Worm (Caenorhabditis elegans) whole organism, young adult: ENCODE results near the gene dph-2.
A peak's percentile ranks its signal among the peaks of the same experiment; 100 is the strongest.

ENCODE experiments used
- B0019.2 ChIP-seq: fragments of 200-800 bp; sonication (Bioruptor generic); conservative IDR thresholded peaks from 2 replicates; pipeline ENCODE4 v1.3.6; 2022; ENCODE audit warnings: missing genetic modification reagents, missing genetic modification characterization, missing compliant biosample characterization
- F10E7.11 ChIP-seq: sonication (generic microtip); optimal IDR thresholded peaks from 2 replicates; lab custom pipeline; 2017; ENCODE audit warnings: mild to moderate bottlenecking, missing genetic modification characterization, moderate library complexity, missing compliant biosample characterization
- F22D6.2 ChIP-seq: sonication (generic microtip); optimal IDR thresholded peaks from 2 replicates; lab custom pipeline; 2016; ENCODE audit warnings: mild to moderate bottlenecking, missing genetic modification characterization, missing compliant biosample characterization
- F33H1.4 ChIP-seq: fragments of 200-800 bp; sonication (Bioruptor generic); IDR thresholded peaks from 2 replicates; pipeline ENCODE4 v1.3.6; 2022; ENCODE audit warnings: missing genetic modification reagents, missing genetic modification characterization, missing compliant biosample characterization
- F39B2.1 ChIP-seq: fragments of 200-800 bp; sonication (Bioruptor generic); IDR thresholded peaks from 2 replicates; pipeline ENCODE4 v1.3.6; 2022; ENCODE audit warnings: missing genetic modification reagents, missing genetic modification characterization, missing compliant biosample characterization
- F57C9.4 ChIP-seq: sonication (generic microtip); optimal IDR thresholded peaks from 2 replicates; lab custom pipeline; 2017; ENCODE audit warnings: mild to moderate bottlenecking, missing genetic modification characterization, missing compliant biosample characterization
- Y56A3A.18 ChIP-seq: fragments of 200-800 bp; sonication (Bioruptor generic); IDR thresholded peaks from 2 replicates; pipeline ENCODE4 v1.3.6; 2022; ENCODE audit warnings: missing genetic modification reagents, missing genetic modification characterization, missing compliant biosample characterization
- Y95B8A.8 ChIP-seq: fragments of 200-800 bp; sonication (Bioruptor generic); IDR thresholded peaks from 2 replicates; pipeline ENCODE4 v1.3.6; 2022; ENCODE audit warnings: missing genetic modification reagents, missing genetic modification characterization, missing compliant biosample characterization
- ZK185.1 ChIP-seq: sonication (generic microtip); optimal IDR thresholded peaks from 2 replicates; lab custom pipeline; 2016; ENCODE audit warnings: mild to moderate bottlenecking, missing genetic modification characterization, missing compliant biosample characterization; ENCODE audit not compliant: poor library complexity, severe bottlenecking
- ama-1 ChIP-seq, 3 experiments: fragments of 150-350 bp in 1 of 3; sonication (generic microtip) in 2 of 3; optimal IDR thresholded peaks; 2 replicates each; lab custom pipeline; 2014 to 2018; ENCODE audit warnings: missing biosample characterization in 2 of 3, missing genetic modification characterization in 2 of 3, missing genetic modification reagents in 2 of 3
- atf-7 ChIP-seq: sonication (generic microtip); optimal IDR thresholded peaks from 2 replicates; lab custom pipeline; 2017; ENCODE audit warnings: mild to moderate bottlenecking, missing genetic modification characterization, missing compliant biosample characterization
- bed-2 ChIP-seq: fragments of 200-800 bp; sonication (Bioruptor generic); IDR thresholded peaks from 2 replicates; pipeline ENCODE4 v1.3.6; 2022; ENCODE audit warnings: missing genetic modification reagents, missing genetic modification characterization, missing compliant biosample characterization
- ceh-79 ChIP-seq: sonication (generic microtip); optimal IDR thresholded peaks from 2 replicates; lab custom pipeline; 2017; ENCODE audit warnings: mild to moderate bottlenecking, missing genetic modification characterization, missing compliant biosample characterization
- dox-1 ChIP-seq: fragments of 200-800 bp; sonication (Bioruptor generic); IDR thresholded peaks from 2 replicates; pipeline ENCODE4 v1.3.6; 2022; ENCODE audit warnings: missing genetic modification reagents, missing genetic modification characterization, missing compliant biosample characterization
- dpff-1 ChIP-seq: sonication (generic microtip); optimal IDR thresholded peaks from 2 replicates; lab custom pipeline; 2017; ENCODE audit warnings: mild to moderate bottlenecking, missing genetic modification characterization, missing compliant biosample characterization
- egrh-3 ChIP-seq: fragments of 200-800 bp; sonication (Bioruptor generic); IDR thresholded peaks from 2 replicates; pipeline ENCODE4 v1.3.6; 2022; ENCODE audit warnings: missing genetic modification reagents, missing genetic modification characterization, missing compliant biosample characterization
- hlh-26 ChIP-seq: fragments of 200-800 bp; sonication (Bioruptor generic); conservative IDR thresholded peaks from 2 replicates; pipeline ENCODE4 v1.3.6; 2022; ENCODE audit warnings: missing genetic modification reagents, missing genetic modification characterization, missing compliant biosample characterization
- hmg-1.2 ChIP-seq: fragments of 200-800 bp; sonication (Bioruptor generic); IDR thresholded peaks from 2 replicates; pipeline ENCODE4 v1.3.6; 2022; ENCODE audit warnings: missing genetic modification reagents, missing genetic modification characterization, missing compliant biosample characterization
- let-607 ChIP-seq, 2 experiments: fragments of 200-800 bp in 1 of 2; sonication (Bioruptor generic) in 1 of 2; sonication (generic microtip) in 1 of 2; optimal IDR thresholded peaks; 2 replicates each; lab custom pipeline; 2016 to 2018; ENCODE audit warnings: mild to moderate bottlenecking in 2 of 2, missing compliant biosample characterization in 2 of 2, missing genetic modification characterization in 2 of 2, moderate library complexity in 2 of 2, missing genotype in 1 of 2
- lin-26 ChIP-seq: fragments of 200-800 bp; sonication (Bioruptor generic); IDR thresholded peaks from 2 replicates; pipeline ENCODE4 v1.3.6; 2022; ENCODE audit warnings: missing genetic modification reagents, missing genetic modification characterization, missing compliant biosample characterization
- lin-40 ChIP-seq: sonication (generic microtip); optimal IDR thresholded peaks from 2 replicates; lab custom pipeline; 2016; ENCODE audit warnings: missing genetic modification characterization, mild to moderate bottlenecking, missing compliant biosample characterization, missing genotype, missing genetic modification reagents
- lsl-1 ChIP-seq: fragments of 200-800 bp; sonication (Bioruptor generic); optimal IDR thresholded peaks from 2 replicates; lab custom pipeline; 2018; ENCODE audit warnings: mild to moderate bottlenecking, missing genetic modification characterization, moderate library complexity, missing compliant biosample characterization
- lsy-27 ChIP-seq: sonication (generic microtip); optimal IDR thresholded peaks from 2 replicates; lab custom pipeline; 2017; ENCODE audit warnings: missing genetic modification characterization, mild to moderate bottlenecking, missing compliant biosample characterization, antibody characterized with exemption, missing genotype, borderline replicate concordance; ENCODE audit not compliant: insufficient read depth
- madf-6 ChIP-seq: fragments of 200-800 bp; sonication (Bioruptor generic); IDR thresholded peaks from 2 replicates; pipeline ENCODE4 v1.3.6; 2022; ENCODE audit warnings: missing genetic modification reagents, missing genetic modification characterization, missing compliant biosample characterization
- mcd-1 ChIP-seq: fragments of 200-800 bp; sonication (Bioruptor generic); IDR thresholded peaks from 2 replicates; pipeline ENCODE4 v1.3.6; 2022; ENCODE audit warnings: missing genetic modification reagents, missing genetic modification characterization, missing compliant biosample characterization
- mel-28 ChIP-seq: sonication (generic microtip); optimal IDR thresholded peaks from 2 replicates; lab custom pipeline; 2016; ENCODE audit warnings: borderline replicate concordance, mild to moderate bottlenecking, missing genetic modification characterization, missing compliant biosample characterization
- mes-4 ChIP-seq: sonication (generic microtip); optimal IDR thresholded peaks from 2 replicates; lab custom pipeline; 2016; ENCODE audit warnings: missing genotype, missing genetic modification characterization, missing compliant biosample characterization
- nhr-27 ChIP-seq: fragments of 200-800 bp; sonication (Bioruptor generic); optimal IDR thresholded peaks from 2 replicates; lab custom pipeline; 2018; ENCODE audit warnings: mild to moderate bottlenecking, missing genetic modification characterization, moderate library complexity, missing compliant biosample characterization
- nhr-80 ChIP-seq: sonication (generic microtip); optimal IDR thresholded peaks from 2 replicates; lab custom pipeline; 2016; ENCODE audit warnings: missing genetic modification characterization, missing compliant biosample characterization
- pbrm-1 ChIP-seq: fragments of 200-800 bp; sonication (Bioruptor generic); IDR thresholded peaks from 2 replicates; pipeline ENCODE4 v1.3.6; 2022; ENCODE audit warnings: missing genetic modification reagents, missing genetic modification characterization, missing compliant biosample characterization
- rcor-1 ChIP-seq: fragments of 200-800 bp; sonication (Bioruptor generic); IDR thresholded peaks from 2 replicates; pipeline ENCODE4 v1.3.6; 2022; ENCODE audit warnings: missing genetic modification reagents, missing genetic modification characterization, missing compliant biosample characterization
- rec-8 ChIP-seq, 2 experiments: sonication (generic microtip); optimal IDR thresholded peaks; 2 replicates each; lab custom pipeline; 2016; ENCODE audit warnings: mild to moderate bottlenecking in 2 of 2, missing genetic modification characterization in 2 of 2, missing genetic modification reagents in 2 of 2, missing genotype in 2 of 2, missing biosample characterization in 1 of 2, missing compliant biosample characterization in 1 of 2, moderate library complexity in 1 of 2
- sdz-38 ChIP-seq: sonication (generic microtip); optimal IDR thresholded peaks from 2 replicates; lab custom pipeline; 2016; ENCODE audit warnings: missing genotype, missing genetic modification characterization, missing compliant biosample characterization
- snpc-1.1 ChIP-seq: sonication (generic microtip); optimal IDR thresholded peaks from 2 replicates; lab custom pipeline; 2017; ENCODE audit warnings: missing genetic modification characterization, mild to moderate bottlenecking, missing compliant biosample characterization, antibody characterized with exemption, moderate library complexity, missing genotype, missing genetic modification reagents; ENCODE audit not compliant: insufficient read depth
- snpc-3.4 ChIP-seq: sonication (generic microtip); optimal IDR thresholded peaks from 2 replicates; lab custom pipeline; 2017; ENCODE audit warnings: missing genetic modification characterization, mild to moderate bottlenecking, missing compliant biosample characterization, antibody characterized with exemption, moderate library complexity, missing genotype, missing genetic modification reagents
- somi-1 ChIP-seq: fragments of 200-800 bp; sonication (Bioruptor generic); optimal IDR thresholded peaks from 2 replicates; lab custom pipeline; 2018; ENCODE audit warnings: mild to moderate bottlenecking, missing genetic modification characterization, missing compliant biosample characterization
- sptf-2 ChIP-seq: fragments of 200-800 bp; sonication (Bioruptor generic); optimal IDR thresholded peaks from 2 replicates; lab custom pipeline; 2018; ENCODE audit warnings: mild to moderate bottlenecking, missing genetic modification characterization, missing compliant biosample characterization
- tbp1 ChIP-seq: fragments of 200-800 bp; sonication (Bioruptor generic); optimal IDR thresholded peaks from 2 replicates; lab custom pipeline; 2018; ENCODE audit warnings: mild to moderate bottlenecking, missing genetic modification characterization, missing compliant biosample characterization
- zfh-2 ChIP-seq: fragments of 200-800 bp; sonication (Bioruptor generic); conservative IDR thresholded peaks from 2 replicates; pipeline ENCODE4 v1.3.6; 2022; ENCODE audit warnings: missing genetic modification reagents, missing genetic modification characterization, missing compliant biosample characterization

Gene dph-2

ce11 chrII:10703594-10704384 is 10.3 kb downstream of the dph-2 start, which contains the start of gene col-79:
TSS of gene col-79 (plus strand) at chrII:10703613.
- TF ChIP-seq atf-7 (tag; lab: Kevin White, UChicago): no peak
- TF ChIP-seq F10E7.11 (tag; lab: Kevin White, UChicago): no peak
- TF ChIP-seq rcor-1: no peak
- TF ChIP-seq mcd-1 (GFP tag; lab: Robert Waterston, UW): 0 out of 2 replicates have a peak, but pooled peaks have one; percentile 13
- no peak for TF ChIP-seq dpff-1
- peak; percentile 88 for TF ChIP-seq zfh-2 (GFP tag; lab: Robert Waterston, UW)
- no peak for TF ChIP-seq sptf-2
- TF ChIP-seq egrh-3 (GFP tag; lab: Robert Waterston, UW): peak; percentile 68; the same call in 1 of the 2 replicates
- peak; percentile 13; the same call in 1 of the 2 replicates for TF ChIP-seq pbrm-1 (GFP tag; lab: Robert Waterston, UW)
- no peak for TF ChIP-seq ceh-79 (tag; lab: Kevin White, UChicago)

- TF ChIP-seq mel-28 (tag; lab: Kevin White, UChicago): no peak
- no peak for TF ChIP-seq hlh-26
- no peak for TF ChIP-seq lin-40 (tag; lab: Kevin White, UChicago)
- no peak for TF ChIP-seq lsl-1 (GFP tag; lab: Kevin White, UChicago)
- no peak for TF ChIP-seq ama-1 (optimal IDR thresholded peaks at IDR 0.05; lab: Kevin White, UChicago)
- no peak for TF ChIP-seq ama-1 (GFP tag; optimal IDR thresholded peaks at IDR 0.05; lab: Kevin White, UChicago)
- TF ChIP-seq mcd-1 (GFP tag; lab: Robert Waterston, UW): no peak
- no peak for TF ChIP-seq dox-1 (GFP tag; lab: Robert Waterston, UW)
- no peak for TF ChIP-seq mes-4 (tag; lab: Kevin White, UChicago)
- TF ChIP-seq rec-8 (tag; optimal IDR thresholded peaks at IDR 0.05; lab: Kevin White, UChicago): no peak
- no peak for TF ChIP-seq let-607 (tag; optimal IDR thresholded peaks at IDR 0.05; lab: Kevin White, UChicago)
- TF ChIP-seq lin-26 (GFP tag; lab: Robert Waterston, UW): no peak
- no peak for TF ChIP-seq ZK185.1 (tag; lab: Kevin White, UChicago)
- no peak for TF ChIP-seq F22D6.2 (tag; lab: Kevin White, UChicago)
- no peak for TF ChIP-seq madf-6 (GFP tag; lab: Robert Waterston, UW)
- no peak for TF ChIP-seq F39B2.1 (GFP tag; lab: Robert Waterston, UW)
- TF ChIP-seq F33H1.4 (GFP tag; lab: Robert Waterston, UW): no peak
These were observed 18.0 kb downstream of the dph-2 start for ce11 chrII:10696060-10696459.

- no peak for TF ChIP-seq ama-1 (optimal IDR thresholded peaks at IDR 0.05; lab: Kevin White, UChicago)
- TF ChIP-seq ama-1 (GFP tag; optimal IDR thresholded peaks at IDR 0.05; lab: Kevin White, UChicago): no peak
These were observed 19.4 kb downstream of the dph-2 start, which contains the start of gene lgc-57 for ce11 chrII:10694713-10695112. TSS of gene lgc-57 (plus strand) at chrII:10695013.

- TF ChIP-seq Y56A3A.18 (GFP tag; lab: Robert Waterston, UW) (no peak), hmg-1.2 (0 out of 2 replicates have a peak, but pooled peaks have one; percentile 8), nhr-80 (tag; lab: Kevin White, UChicago) (peak; percentile 26)
- TF ChIP-seq, all 124 proteins: peak for 2
These were observed 20.4 kb downstream of the dph-2 start, which contains the start of gene gbh-1 for ce11 chrII:10693655-10694054. TSS of gene gbh-1 (minus strand) at chrII:10693803.

ce11 chrII:10684954-10685353 is 29.1 kb downstream of the dph-2 start:
- TF ChIP-seq lsy-27 (tag; lab: Kevin White, UChicago) (no peak), Y95B8A.8 (GFP tag; lab: Robert Waterston, UW) (no peak), bed-2 (GFP tag; lab: Robert Waterston, UW) (no peak), snpc-3.4 (tag; lab: Kevin White, UChicago) (no peak), egrh-3 (GFP tag; lab: Robert Waterston, UW) (no peak), B0019.2 (GFP tag; lab: Robert Waterston, UW) (no peak), sdz-38 (tag; lab: Kevin White, UChicago) (no peak), somi-1 (GFP tag; lab: Kevin White, UChicago) (no peak), nhr-27 (tag; lab: Kevin White, UChicago) (no peak), tbp1 (GFP tag; lab: Kevin White, UChicago) (no peak), snpc-1.1 (no peak), F57C9.4 (no peak)
